Fruit fly (Drosophila melanogaster) whole organism, embryonic: ENCODE data around the gene Nubp1.
A peak's percentile ranks its signal among the peaks of the same experiment; 100 is the strongest.

Source experiments
- Bgb ChIP-seq: fragments of 200-800 bp; sonication (Bioruptor generic); IDR thresholded peaks from 2 replicates; pipeline ENCODE4 v1.3.6; 2022; ENCODE audit warnings: missing biosample characterization, missing genetic modification characterization; ENCODE audit not compliant: partially characterized antibody
- CG10366 ChIP-seq: fragments of 200-800 bp; sonication (Bioruptor generic); IDR thresholded peaks from 2 replicates; pipeline ENCODE4 v1.3.6; 2022; ENCODE audit warnings: missing biosample characterization, missing genetic modification characterization
- CG11456 ChIP-seq: fragments of 200-800 bp; sonication (Bioruptor generic); IDR thresholded peaks from 3 replicates; pipeline ENCODE4 v1.3.6; 2022; ENCODE audit warnings: missing biosample characterization, missing genetic modification characterization
- CG12071 ChIP-seq: fragments of 200-800 bp; sonication (Bioruptor generic); optimal IDR thresholded peaks from 3 replicates; lab custom pipeline; 2018; ENCODE audit warnings: missing biosample characterization, mild to moderate bottlenecking, missing genetic modification characterization
- CG13287 ChIP-seq: fragments of 200-800 bp; sonication (Bioruptor generic); IDR thresholded peaks from 2 replicates; pipeline ENCODE4 v1.3.6; 2022; ENCODE audit warnings: missing biosample characterization, missing genetic modification characterization; ENCODE audit not compliant: partially characterized antibody
- CG15514 ChIP-seq: fragments of 200-800 bp; sonication (Bioruptor generic); optimal IDR thresholded peaks from 3 replicates; lab custom pipeline; 2017; ENCODE audit warnings: missing biosample characterization, missing genetic modification characterization, mild to moderate bottlenecking, moderate library complexity, missing genetic modification reagents
- CG15601 ChIP-seq: fragments of 200-800 bp; sonication (Bioruptor generic); optimal IDR thresholded peaks from 3 replicates; lab custom pipeline; 2019; ENCODE audit warnings: missing biosample characterization, mild to moderate bottlenecking, missing genetic modification characterization, moderate library complexity
- CG17328 ChIP-seq: fragments of 200-800 bp; sonication (Bioruptor generic); IDR thresholded peaks from 2 replicates; pipeline ENCODE4 v1.3.6; 2022; ENCODE audit warnings: missing biosample characterization, missing genetic modification characterization
- CG17361 ChIP-seq: fragments of 200-800 bp; sonication (Bioruptor generic); IDR thresholded peaks from 3 replicates; pipeline ENCODE4 v1.3.6; 2022; ENCODE audit warnings: missing biosample characterization, missing genetic modification characterization
- CG30403 ChIP-seq: fragments of 200-800 bp; sonication (Bioruptor generic); optimal IDR thresholded peaks from 3 replicates; lab custom pipeline; 2016; ENCODE audit warnings: missing biosample characterization, missing genetic modification characterization
- CG31365 ChIP-seq: fragments of 200-800 bp; sonication (Bioruptor generic); optimal IDR thresholded peaks from 2 replicates; lab custom pipeline; 2018; ENCODE audit warnings: missing biosample characterization, mild to moderate bottlenecking, missing genetic modification characterization
- CG6683 ChIP-seq: fragments of 200-800 bp; sonication (Bioruptor generic); optimal IDR thresholded peaks from 2 replicates; lab custom pipeline; 2017; ENCODE audit warnings: missing biosample characterization, mild to moderate bottlenecking, missing genetic modification characterization, missing genetic modification reagents
- CG6813 ChIP-seq: fragments of 200-800 bp; sonication (Bioruptor generic); optimal IDR thresholded peaks from 2 replicates; lab custom pipeline; 2017; ENCODE audit warnings: missing biosample characterization, missing genetic modification characterization, mild to moderate bottlenecking, moderate library complexity, missing genetic modification reagents
- CG7963 ChIP-seq: fragments of 200-800 bp; sonication (Bioruptor generic); IDR thresholded peaks from 3 replicates; pipeline ENCODE4 v1.3.6; 2022; ENCODE audit warnings: missing biosample characterization, missing genetic modification characterization; ENCODE audit not compliant: partially characterized antibody
- Deaf1 ChIP-seq: fragments of 200-800 bp; optimal IDR thresholded peaks from 3 replicates; lab custom pipeline; 2019; ENCODE audit warnings: missing biosample characterization, mild to moderate bottlenecking, missing genetic modification characterization, moderate library complexity
- Gug ChIP-seq: fragments of 200-800 bp; sonication (Bioruptor generic); IDR thresholded peaks from 4 replicates; pipeline ENCODE4 v1.3.6; 2022; ENCODE audit warnings: missing biosample characterization, missing genetic modification characterization
- Hr78 ChIP-seq, 2 experiments: fragments of 200-800 bp in 1 of 2; fragments of >200 bp in 1 of 2; sonication (Bioruptor generic) in 1 of 2; optimal IDR thresholded peaks; 2 replicates each; lab custom pipeline; 2017 to 2019; ENCODE audit warnings: missing biosample characterization in 2 of 2, missing genetic modification characterization in 2 of 2, mild to moderate bottlenecking in 1 of 2, moderate library complexity in 1 of 2
- Lhr ChIP-seq: fragments of 200-800 bp; sonication (Bioruptor generic); optimal IDR thresholded peaks from 3 replicates; lab custom pipeline; 2017; ENCODE audit warnings: mild to moderate bottlenecking, missing biosample characterization, missing genetic modification reagents, missing genetic modification characterization
- Mes4 ChIP-seq: fragments of 200-800 bp; sonication (Bioruptor generic); optimal IDR thresholded peaks from 2 replicates; lab custom pipeline; 2016; ENCODE audit warnings: missing biosample characterization, missing genetic modification characterization
- Neu2 ChIP-seq: fragments of 200-800 bp; sonication (Bioruptor generic); optimal IDR thresholded peaks from 3 replicates; lab custom pipeline; 2016; ENCODE audit warnings: missing biosample characterization, missing genetic modification characterization, borderline replicate concordance
- Trl ChIP-seq, 3 experiments: fragments of >200 bp in 2 of 3; fragments of 200-800 bp in 1 of 3; sonication (Bioruptor generic) in 1 of 3; optimal IDR thresholded peaks; 2 replicates in 1 of 3; 3 replicates in 2 of 3; lab custom pipeline; 2016 to 2017; ENCODE audit warnings: missing biosample characterization in 1 of 3, missing genetic modification characterization in 1 of 3
- Vsx1 ChIP-seq: fragments of 200-800 bp; sonication (Bioruptor generic); optimal IDR thresholded peaks from 2 replicates; lab custom pipeline; 2017; ENCODE audit warnings: missing biosample characterization, mild to moderate bottlenecking, missing genetic modification characterization, missing genetic modification reagents
- cg ChIP-seq: fragments of 200-800 bp; sonication (Bioruptor generic); optimal IDR thresholded peaks from 3 replicates; lab custom pipeline; 2019; ENCODE audit warnings: missing biosample characterization, mild to moderate bottlenecking, missing genetic modification characterization, moderate library complexity
- chinmo ChIP-seq: fragments of 200-800 bp; sonication (Bioruptor generic); IDR thresholded peaks from 4 replicates; pipeline ENCODE4 v1.3.6; 2022; ENCODE audit warnings: missing biosample characterization, missing genetic modification characterization; ENCODE audit not compliant: partially characterized antibody
- ci ChIP-seq: fragments of 200-800 bp; sonication (Bioruptor generic); IDR thresholded peaks from 3 replicates; pipeline ENCODE4 v1.3.6; 2022; ENCODE audit warnings: missing biosample characterization, missing genetic modification characterization
- croc ChIP-seq: fragments of 200-800 bp; sonication (Bioruptor generic); conservative IDR thresholded peaks from 3 replicates; pipeline ENCODE4 v1.3.6; 2022; ENCODE audit warnings: missing biosample characterization, missing genetic modification characterization
- fd96Cb ChIP-seq: fragments of 200-800 bp; sonication (Bioruptor generic); optimal IDR thresholded peaks from 2 replicates; lab custom pipeline; 2018; ENCODE audit warnings: missing biosample characterization, mild to moderate bottlenecking, missing genetic modification characterization, moderate library complexity
- fru ChIP-seq: fragments of >200 bp; optimal IDR thresholded peaks from 2 replicates; lab custom pipeline; 2017
- insv ChIP-seq, 2 experiments: fragments of 200-800 bp; sonication (Bioruptor generic); optimal IDR thresholded peaks; 3 replicates each; lab custom pipeline; 2016 to 2018; ENCODE audit warnings: missing biosample characterization in 2 of 2, missing genetic modification characterization in 2 of 2
- jumu ChIP-seq: fragments of 200-800 bp; sonication (Bioruptor generic); optimal IDR thresholded peaks from 3 replicates; lab custom pipeline; 2016; ENCODE audit warnings: missing biosample characterization, missing genetic modification characterization
- knrl ChIP-seq: fragments of 200-800 bp; sonication (Bioruptor generic); IDR thresholded peaks from 3 replicates; pipeline ENCODE4 v1.3.6; 2022; ENCODE audit warnings: missing biosample characterization, missing genetic modification characterization; ENCODE audit not compliant: partially characterized antibody
- mirr ChIP-seq: fragments of 200-800 bp; sonication (Bioruptor generic); optimal IDR thresholded peaks from 3 replicates; lab custom pipeline; 2018; ENCODE audit warnings: missing biosample characterization, mild to moderate bottlenecking, missing genetic modification characterization
- pfk ChIP-seq: fragments of 200-800 bp; sonication (Bioruptor generic); optimal IDR thresholded peaks from 2 replicates; lab custom pipeline; 2018; ENCODE audit warnings: missing biosample characterization, mild to moderate bottlenecking, missing genetic modification characterization, moderate library complexity
- sr ChIP-seq: fragments of 200-800 bp; sonication (Bioruptor generic); IDR thresholded peaks from 3 replicates; pipeline ENCODE4 v1.3.6; 2022; ENCODE audit warnings: missing biosample characterization, missing genetic modification characterization
- stwl ChIP-seq: fragments of 200-800 bp; sonication (Bioruptor generic); optimal IDR thresholded peaks from 3 replicates; lab custom pipeline; 2018; ENCODE audit warnings: missing biosample characterization, mild to moderate bottlenecking, missing genetic modification characterization, moderate library complexity
- tll ChIP-seq, 2 experiments: fragments of 200-800 bp in 1 of 2; fragments of >200 bp in 1 of 2; sonication (Bioruptor generic) in 1 of 2; optimal IDR thresholded peaks; 2 replicates each; lab custom pipeline; 2017 to 2019; ENCODE audit warnings: missing biosample characterization in 2 of 2, missing genetic modification characterization in 2 of 2, mild to moderate bottlenecking in 1 of 2, moderate library complexity in 1 of 2
- zfh2 ChIP-seq: fragments of 200-800 bp; sonication (Bioruptor generic); optimal IDR thresholded peaks from 2 replicates; lab custom pipeline; 2016; ENCODE audit warnings: missing biosample characterization, missing genetic modification characterization

Gene Nubp1

dm6 chr2L:16689800-16690618 lies 42.3 kb upstream of the Nubp1 start (continued):
- no peak for TF ChIP-seq tll (GFP tag; optimal IDR thresholded peaks at IDR 0.05; lab: Kevin White, UChicago)
- no peak for TF ChIP-seq Hr78 (GFP tag; optimal IDR thresholded peaks at IDR 0.05; lab: Kevin White, UChicago)
- no peak for TF ChIP-seq CG17328 (GFP tag; lab: Robert Waterston, UW)
- no peak for TF ChIP-seq jumu (GFP tag; lab: Kevin White, UChicago)
- TF ChIP-seq CG11456 (GFP tag; lab: Robert Waterston, UW) = no peak
- no peak for TF ChIP-seq Neu2 (GFP tag; lab: Kevin White, UChicago)
- no peak for TF ChIP-seq zfh2

dm6 chr2L:16690619-16690908 lies 41.8 kb upstream of the Nubp1 start:
- TF ChIP-seq Vsx1 (GFP tag; lab: Kevin White, UChicago) = no peak
- TF ChIP-seq Mes4 (GFP tag; lab: Kevin White, UChicago) = no peak
- TF ChIP-seq CG7963 (GFP tag; lab: Robert Waterston, UW) = no peak
- TF ChIP-seq fd96Cb = no peak
- TF ChIP-seq stwl (tag; lab: Kevin White, UChicago) = peak; percentile 23
- TF ChIP-seq croc (GFP tag; lab: Robert Waterston, UW) = no peak
- TF ChIP-seq Trl (optimal IDR thresholded peaks at IDR 0.05; lab: Kevin White, UChicago) = peak in 1 of 2 experiments; percentile 59
- TF ChIP-seq Trl (GFP tag; optimal IDR thresholded peaks at IDR 0.05; lab: Kevin White, UChicago) = no peak
- no peak for TF ChIP-seq Bgb (GFP tag; lab: Robert Waterston, UW)
- no peak for TF ChIP-seq mirr (GFP tag; lab: Kevin White, UChicago)
- no peak for TF ChIP-seq insv (GFP tag; optimal IDR thresholded peaks at IDR 0.05; lab: Kevin White, UChicago)
- TF ChIP-seq CG15601 (tag; lab: Kevin White, UChicago) = no peak
- TF ChIP-seq Gug (GFP tag; lab: Robert Waterston, UW) = no peak
- peak; percentile 88 for TF ChIP-seq pfk (GFP tag; lab: Kevin White, UChicago)
- 0 out of 4 replicates have a peak, but pooled peaks have one; percentile 40 for TF ChIP-seq chinmo (GFP tag; lab: Robert Waterston, UW)
- no peak for TF ChIP-seq fru (lab: Kevin White, UChicago)
- TF ChIP-seq knrl = no peak
- peak; percentile 6 for TF ChIP-seq cg
- TF ChIP-seq CG12071 = no peak
- no peak for TF ChIP-seq CG31365 (tag; lab: Kevin White, UChicago)
- no peak for TF ChIP-seq CG6683 (GFP tag; lab: Kevin White, UChicago)
- TF ChIP-seq CG6813 (GFP tag; lab: Kevin White, UChicago) = no peak
- no peak for TF ChIP-seq ci (GFP tag; lab: Robert Waterston, UW)
- no peak for TF ChIP-seq CG17361
- TF ChIP-seq Deaf1 = peak; percentile 74
- TF ChIP-seq CG15514 (GFP tag; lab: Kevin White, UChicago) = no peak
- no peak for TF ChIP-seq sr (GFP tag; lab: Robert Waterston, UW)
- no peak for TF ChIP-seq CG30403
- no peak for TF ChIP-seq CG13287 (GFP tag; lab: Robert Waterston, UW)
- TF ChIP-seq CG10366 (GFP tag; lab: Robert Waterston, UW) = no peak
- no peak for TF ChIP-seq Lhr
- TF ChIP-seq, all 482 proteins: peak for 6
